Fruit fly (Drosophila melanogaster) whole organism, wandering third instar larva: Measurements from ENCODE around the gene Eip74EF.

ENCODE experiments used
- GATAd ChIP-seq: sonication (Bioruptor generic); optimal IDR thresholded peaks from 2 replicates; lab custom pipeline; 2016; ENCODE audit warnings: missing biosample characterization, missing genetic modification characterization
- Hr78 ChIP-seq: fragments of >200 bp; optimal IDR thresholded peaks from 2 replicates; lab custom pipeline; 2017; ENCODE audit warnings: missing biosample characterization, missing genetic modification characterization
- Hr83 ChIP-seq: fragments of 200-300 bp; sonication (Bioruptor generic); optimal IDR thresholded peaks from 2 replicates; lab custom pipeline; 2016; ENCODE audit warnings: missing biosample characterization, mild to moderate bottlenecking, missing genetic modification characterization, moderate library complexity; ENCODE audit not compliant: poor library complexity, severe bottlenecking
- Rel ChIP-seq, 2 experiments: fragments of 200-800 bp; sonication (Bioruptor generic) in 1 of 2; optimal IDR thresholded peaks; 2 replicates in 1 of 2; 3 replicates in 1 of 2; lab custom pipeline; 2016 to 2019; ENCODE audit warnings: mild to moderate bottlenecking in 2 of 2, missing biosample characterization in 2 of 2, missing genetic modification characterization in 2 of 2, moderate library complexity in 1 of 2
- h ChIP-seq: fragments of 200-800 bp; sonication (Bioruptor generic); optimal IDR thresholded peaks from 3 replicates; lab custom pipeline; 2016; ENCODE audit warnings: missing biosample characterization, mild to moderate bottlenecking, missing genetic modification characterization
- jim ChIP-seq: fragments of 175-275, 200-325 bp; sonication (Bioruptor generic); optimal IDR thresholded peaks from 2 replicates; lab custom pipeline; 2016; ENCODE audit warnings: missing biosample characterization, mild to moderate bottlenecking, missing genetic modification characterization
- rgr ChIP-seq: fragments of 200-800 bp; sonication (Bioruptor generic); optimal IDR thresholded peaks from 3 replicates; lab custom pipeline; 2016; ENCODE audit warnings: missing biosample characterization, mild to moderate bottlenecking, missing genetic modification characterization
- sage ChIP-seq: fragments of 200-800 bp; sonication (Bioruptor generic); optimal IDR thresholded peaks from 2 replicates; lab custom pipeline; 2016; ENCODE audit warnings: missing biosample characterization, mild to moderate bottlenecking, missing genetic modification characterization
- tai ChIP-seq: sonication (Bioruptor generic); optimal IDR thresholded peaks from 2 replicates; lab custom pipeline; 2016; ENCODE audit warnings: missing biosample characterization, missing genetic modification characterization
- usp ChIP-seq: fragments of >200 bp; optimal IDR thresholded peaks from 2 replicates; lab custom pipeline; 2017; ENCODE audit warnings: missing biosample characterization, missing genetic modification characterization

DNA sequence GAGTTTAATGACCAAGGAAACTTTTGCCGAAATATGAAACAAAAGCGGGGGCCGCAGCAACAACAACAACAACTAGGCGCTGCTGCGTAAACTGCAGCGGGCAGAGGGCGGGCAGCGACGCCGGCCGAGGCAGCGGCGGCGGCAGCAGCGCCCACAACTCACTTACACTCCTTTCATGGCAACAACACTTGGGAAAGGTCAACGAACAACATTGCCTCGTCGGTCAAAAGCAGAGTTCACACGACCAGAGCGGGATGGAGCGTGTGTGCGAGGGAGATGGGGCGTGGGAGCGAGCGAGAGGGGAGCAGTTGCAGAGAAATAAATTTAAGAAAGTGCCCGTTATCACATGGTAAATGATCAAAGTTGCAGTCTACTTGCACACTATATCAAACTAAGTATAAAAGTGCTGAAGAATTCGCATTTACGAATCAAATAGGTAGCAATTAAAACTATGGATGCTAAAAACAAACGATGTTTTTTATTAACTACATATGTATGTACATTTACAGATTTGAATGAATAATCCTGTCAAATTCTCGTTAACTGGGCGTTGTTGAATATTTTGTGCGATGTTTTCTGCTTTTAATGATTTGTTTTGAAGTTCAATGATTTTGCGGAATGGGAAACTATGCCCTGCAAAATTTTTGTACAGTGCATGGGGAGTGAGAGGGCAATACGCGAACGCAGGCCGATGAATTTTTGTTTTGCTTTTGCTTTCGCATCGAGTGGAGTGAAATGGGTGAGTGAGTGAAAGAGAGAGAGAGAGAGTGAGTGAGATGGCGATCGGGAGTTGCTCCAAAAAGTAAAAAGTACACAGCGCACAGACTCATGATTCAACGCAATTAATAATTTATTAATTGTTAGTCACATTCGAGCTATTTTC, 10.7 kb downstream of the Eip74EF start:
- TF ChIP-seq tai: peak; percentile 12
- TF ChIP-seq usp (GFP tag; lab: Kevin White, UChicago): no peak
- TF ChIP-seq h (GFP tag; lab: Kevin White, UChicago): peak; percentile 60
- TF ChIP-seq sage (GFP tag; lab: Kevin White, UChicago): no peak
- no peak for TF ChIP-seq GATAd (GFP tag; lab: Kevin White, UChicago)
- no peak for TF ChIP-seq Hr83 (GFP tag; lab: Kevin White, UChicago)
- TF ChIP-seq jim (GFP tag; lab: Kevin White, UChicago): no peak
- TF ChIP-seq Rel (GFP tag; optimal IDR thresholded peaks at IDR 0.05; lab: Kevin White, UChicago): no peak
- TF ChIP-seq Rel (tag; optimal IDR thresholded peaks at IDR 0.05; lab: Kevin White, UChicago): no peak
- TF ChIP-seq Hr78 (GFP tag; lab: Kevin White, UChicago): no peak
- TF ChIP-seq rgr (GFP tag; lab: Kevin White, UChicago): peak; percentile 37
